Worm (Caenorhabditis elegans): ENCODE results near the gene smrc-1.

- no peak for TF ChIP-seq him-1 (tag; optimal IDR thresholded peaks at IDR 0.05)
- TF ChIP-seq dao-5 (tag; optimal IDR thresholded peaks at IDR 0.05), result no peak
- TF ChIP-seq W03F9.2 (tag; optimal IDR thresholded peaks at IDR 0.05), result no peak
These were observed 40.1 kb downstream of the smrc-1 start, which contains the start of gene popl-1 for ce11 chrIII:6430834-6431233.
